Fruit fly (Drosophila melanogaster): ENCODE data around the gene Alp9.

Gene Alp9

DNA sequence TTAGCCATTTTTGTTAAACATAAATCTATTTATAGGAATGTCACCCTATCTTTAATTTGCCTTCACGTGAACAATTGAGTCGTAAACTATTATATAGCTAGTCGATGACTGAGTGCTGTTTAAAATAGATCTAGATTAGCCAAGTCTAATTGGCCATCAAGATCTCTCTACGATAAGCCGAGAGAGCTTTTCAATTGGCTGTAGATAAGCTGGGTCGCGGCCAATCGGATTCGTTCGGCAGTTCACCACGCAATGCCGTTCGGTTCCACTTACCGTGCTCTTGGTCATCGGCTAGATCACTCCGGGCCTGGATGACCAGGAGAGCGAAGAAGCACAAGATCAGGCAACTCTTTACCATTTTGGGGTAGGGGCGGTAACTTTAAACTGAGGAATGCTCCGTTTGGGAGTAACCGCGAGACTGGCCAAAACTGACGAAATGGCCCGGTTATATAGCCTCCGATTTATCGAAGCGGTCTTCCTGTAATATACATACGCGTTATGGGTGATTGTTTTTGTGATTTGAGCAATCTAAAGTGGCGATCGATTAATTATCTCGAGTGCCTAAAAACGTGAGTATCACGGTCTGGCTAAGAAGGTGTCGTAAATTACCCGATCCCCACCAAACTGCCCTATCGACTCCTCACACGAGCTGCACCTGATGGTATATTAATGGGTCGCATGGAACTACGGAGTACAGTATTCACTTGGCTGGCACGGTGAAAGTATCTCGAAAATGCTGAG is at the start of gene Alp9, which contains the start of gene Alp10:
Gene Alp9 (plus strand): TSS at position 690 of the 741 bp plus-strand sequence.
Gene Alp10 (minus strand): TSS at position 420 of the 741 bp plus-strand sequence.
- TF ChIP-seq CG8159 (tag; optimal IDR thresholded peaks at IDR 0.05): no peak
- no peak for TF ChIP-seq CG15710 (tag; optimal IDR thresholded peaks at IDR 0.05)
- no peak for TF ChIP-seq Ets98B (GFP tag; IDR thresholded peaks at IDR 0.05)
- TF ChIP-seq Pif1A (GFP tag; optimal IDR thresholded peaks at IDR 0.05): no peak
- no peak for TF ChIP-seq rn (GFP tag; IDR thresholded peaks at IDR 0.05)
- TF ChIP-seq CG13204 (GFP tag; optimal IDR thresholded peaks at IDR 0.05): no peak
- TF ChIP-seq Pif1B (GFP tag; optimal IDR thresholded peaks at IDR 0.05): no peak
- no peak for TF ChIP-seq gl (tag; optimal IDR thresholded peaks at IDR 0.05)
- TF ChIP-seq CG9948 (tag; optimal IDR thresholded peaks at IDR 0.05): no peak
- no peak for TF ChIP-seq CG12605 (GFP tag; IDR thresholded peaks at IDR 0.05)

DNA sequence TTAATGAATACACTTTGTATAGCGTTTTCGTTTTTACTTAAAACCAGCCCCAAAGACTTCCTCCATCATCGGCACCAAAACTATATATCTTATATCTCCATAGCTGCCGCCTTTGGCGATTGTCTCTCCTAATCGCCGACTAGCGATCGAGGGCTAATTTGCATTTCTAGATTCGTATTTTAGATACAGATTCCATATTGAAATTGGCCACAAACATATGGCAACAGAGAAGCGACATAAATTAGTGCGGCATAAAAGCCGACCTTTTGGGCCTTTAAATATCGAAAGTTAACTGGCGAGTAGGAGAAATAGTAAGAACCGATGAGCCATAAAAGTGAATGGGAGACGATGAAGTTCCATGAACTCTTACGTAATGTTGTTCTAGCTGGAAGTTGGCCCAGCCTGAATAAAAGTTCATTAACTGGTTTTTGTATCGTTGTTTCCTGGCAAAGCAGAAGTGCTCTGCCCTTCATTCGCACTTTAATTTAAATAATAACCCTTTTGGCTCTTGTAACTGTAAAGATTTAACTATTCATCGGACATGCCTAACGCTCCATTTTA is 46.7 kb upstream of the Alp9 start:
- TF ChIP-seq CG34367 (tag; optimal IDR thresholded peaks at IDR 0.05) (no peak), EcR (GFP tag; optimal IDR thresholded peaks at IDR 0.05) (peak; percentile 91)

- TF ChIP-seq CG17806 (tag; optimal IDR thresholded peaks at IDR 0.05): peak; percentile 23
- 0 out of 3 replicates have a peak, but pooled peaks have one; percentile 23 for TF ChIP-seq fd96Ca (GFP tag; IDR thresholded peaks at IDR 0.05)
- no peak for TF ChIP-seq Ets98B (GFP tag; IDR thresholded peaks at IDR 0.05)
- peak; percentile 52 for TF ChIP-seq CG13204 (GFP tag; optimal IDR thresholded peaks at IDR 0.05)
- no peak for TF ChIP-seq CG14655 (GFP tag; optimal IDR thresholded peaks at IDR 0.05)
- TF ChIP-seq CG15710 (tag; optimal IDR thresholded peaks at IDR 0.05): peak; percentile 39
- TF ChIP-seq CG32121 (GFP tag; IDR thresholded peaks at IDR 0.05): no peak
- peak; percentile 41 for TF ChIP-seq Snoo (tag; optimal IDR thresholded peaks at IDR 0.05)
- no peak for TF ChIP-seq rn (GFP tag; IDR thresholded peaks at IDR 0.05)
- peak; percentile 81 for TF ChIP-seq gl (tag; optimal IDR thresholded peaks at IDR 0.05)
- peak; percentile 21 for TF ChIP-seq Pif1A (GFP tag; optimal IDR thresholded peaks at IDR 0.05)
- no peak for TF ChIP-seq CG8301 (tag; optimal IDR thresholded peaks at IDR 0.05)
- no peak for TF ChIP-seq CG4496 (GFP tag; IDR thresholded peaks at IDR 0.05)
- peak; percentile 44 for TF ChIP-seq CG34367 (tag; optimal IDR thresholded peaks at IDR 0.05)
- peak; percentile 35 for TF ChIP-seq CG8159 (tag; optimal IDR thresholded peaks at IDR 0.05)
- no peak for TF ChIP-seq D1 (tag; optimal IDR thresholded peaks at IDR 0.05)
- TF ChIP-seq CG10348 (GFP tag; IDR thresholded peaks at IDR 0.05): no peak
- no peak for TF ChIP-seq CG9948 (tag; optimal IDR thresholded peaks at IDR 0.05)
- no peak; the same call in 1 of the 2 replicates for TF ChIP-seq CG12605 (GFP tag; IDR thresholded peaks at IDR 0.05)
- peak; percentile 61 for TF ChIP-seq EcR (GFP tag; optimal IDR thresholded peaks at IDR 0.05)
- TF ChIP-seq Pif1B (GFP tag; optimal IDR thresholded peaks at IDR 0.05): peak; percentile 34
Observed at dm6 chr3L:5551087-5551486, 44.3 kb upstream of the Alp9 start, which contains the start of gene frm. Gene frm (minus strand): TSS chr3L:5551159.

dm6 chr3L:5553717-5554116 is 41.6 kb upstream of the Alp9 start:
- TF ChIP-seq CG8301 (tag; optimal IDR thresholded peaks at IDR 0.05) (no peak), EcR (GFP tag; optimal IDR thresholded peaks at IDR 0.05) (peak; percentile 97)

DNA sequence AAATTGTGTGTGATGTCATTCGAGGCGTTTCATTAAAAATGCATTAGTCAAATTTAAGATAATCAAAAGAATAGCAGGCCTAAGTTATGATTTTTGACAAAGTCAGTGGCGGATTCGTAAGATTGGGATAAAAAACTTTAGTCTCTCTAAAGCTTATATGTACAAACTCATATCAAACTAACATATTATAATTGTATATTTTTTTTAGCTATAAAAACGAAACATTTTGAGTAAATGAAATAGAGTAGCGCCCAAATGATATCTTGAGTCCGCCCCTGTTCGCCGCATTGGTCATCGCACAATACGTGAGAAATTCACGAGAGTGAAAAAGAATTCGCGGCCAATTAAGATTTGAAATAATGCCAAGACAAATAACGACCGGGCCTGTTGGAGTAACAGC is 41.0 kb upstream of the Alp9 start:
- no peak for TF ChIP-seq CG8159 (tag; optimal IDR thresholded peaks at IDR 0.05)
- TF ChIP-seq Snoo (tag; optimal IDR thresholded peaks at IDR 0.05): peak; percentile 54
- peak; percentile 27 for TF ChIP-seq CG9948 (tag; optimal IDR thresholded peaks at IDR 0.05)
- TF ChIP-seq CG34367 (tag; optimal IDR thresholded peaks at IDR 0.05): peak; percentile 1
- TF ChIP-seq CG17806 (tag; optimal IDR thresholded peaks at IDR 0.05): peak; percentile 38
- TF ChIP-seq Pif1B (GFP tag; optimal IDR thresholded peaks at IDR 0.05): peak; percentile 56
- TF ChIP-seq CG4496 (GFP tag; IDR thresholded peaks at IDR 0.05): 0 out of 3 replicates have a peak, but pooled peaks have one; percentile 55
- TF ChIP-seq Pif1A (GFP tag; optimal IDR thresholded peaks at IDR 0.05): no peak
- TF ChIP-seq CG15710 (tag; optimal IDR thresholded peaks at IDR 0.05): peak; percentile 48
- TF ChIP-seq CG12605 (GFP tag; IDR thresholded peaks at IDR 0.05): no peak
- TF ChIP-seq CG13204 (GFP tag; optimal IDR thresholded peaks at IDR 0.05): no peak

DNA sequence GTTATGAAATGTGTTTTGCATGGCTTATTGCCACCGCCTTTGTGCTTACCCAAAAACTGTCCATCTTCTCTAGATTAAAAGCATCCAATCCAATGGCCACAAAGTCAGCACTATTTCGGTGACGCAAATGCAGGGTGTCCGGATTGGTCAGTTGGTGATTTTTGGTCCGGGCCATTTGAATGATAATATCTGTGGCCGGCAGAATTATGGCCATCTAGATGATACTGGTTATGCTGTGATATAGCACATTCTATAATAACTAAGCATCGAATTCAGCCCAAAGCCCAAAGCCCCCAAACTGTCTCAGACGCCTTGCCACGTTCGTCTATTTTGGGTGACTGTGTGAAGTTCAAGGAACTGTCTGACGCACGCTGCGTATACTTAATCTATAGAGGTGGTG is 39.1 kb upstream of the Alp9 start:
- TF ChIP-seq CG32121 (GFP tag; IDR thresholded peaks at IDR 0.05) (no peak), Ets98B (GFP tag; IDR thresholded peaks at IDR 0.05) (no peak), CG8159 (tag; optimal IDR thresholded peaks at IDR 0.05) (no peak), Snoo (tag; optimal IDR thresholded peaks at IDR 0.05) (no peak), rn (GFP tag; IDR thresholded peaks at IDR 0.05) (no peak), CG12605 (GFP tag; IDR thresholded peaks at IDR 0.05) (no peak), CG15710 (tag; optimal IDR thresholded peaks at IDR 0.05) (no peak), fd96Ca (GFP tag; IDR thresholded peaks at IDR 0.05) (no peak), D1 (tag; optimal IDR thresholded peaks at IDR 0.05) (no peak)

dm6 chr3L:5561341-5561740 is 34.0 kb upstream of the Alp9 start, which contains the start of gene sinu:
Gene sinu (minus strand): TSS chr3L:5561598.
- TF ChIP-seq D1 (tag; optimal IDR thresholded peaks at IDR 0.05): no peak
- no peak for TF ChIP-seq CG8301 (tag; optimal IDR thresholded peaks at IDR 0.05)
- no peak for TF ChIP-seq CG34367 (tag; optimal IDR thresholded peaks at IDR 0.05)
- TF ChIP-seq CG14655 (GFP tag; optimal IDR thresholded peaks at IDR 0.05): no peak
- no peak for TF ChIP-seq EcR (GFP tag; optimal IDR thresholded peaks at IDR 0.05)
- no peak for TF ChIP-seq CG13204 (GFP tag; optimal IDR thresholded peaks at IDR 0.05)
- no peak for TF ChIP-seq CG8159 (tag; optimal IDR thresholded peaks at IDR 0.05)
- TF ChIP-seq CG9948 (tag; optimal IDR thresholded peaks at IDR 0.05): no peak
- no peak for TF ChIP-seq Pif1A (GFP tag; optimal IDR thresholded peaks at IDR 0.05)
- TF ChIP-seq fd96Ca (GFP tag; IDR thresholded peaks at IDR 0.05): no peak
- no peak for TF ChIP-seq CG17806 (tag; optimal IDR thresholded peaks at IDR 0.05)
- no peak for TF ChIP-seq Pif1B (GFP tag; optimal IDR thresholded peaks at IDR 0.05)
- TF ChIP-seq Ets98B (GFP tag; IDR thresholded peaks at IDR 0.05): no peak
- no peak for TF ChIP-seq CG15710 (tag; optimal IDR thresholded peaks at IDR 0.05)
- TF ChIP-seq rn (GFP tag; IDR thresholded peaks at IDR 0.05): no peak
- no peak for TF ChIP-seq gl (tag; optimal IDR thresholded peaks at IDR 0.05)
- no peak for TF ChIP-seq CG32121 (GFP tag; IDR thresholded peaks at IDR 0.05)
- TF ChIP-seq CG10348 (GFP tag; IDR thresholded peaks at IDR 0.05): no peak
- no peak for TF ChIP-seq CG4496 (GFP tag; IDR thresholded peaks at IDR 0.05)
